Fruit fly (Drosophila melanogaster): Measurements from ENCODE around the gene Mst87F.

Gene Mst87F

dm6 chr3R:13797823-13798446, 29.9 kb downstream of the Mst87F start (continued):
- TF ChIP-seq peb (GFP tag; IDR thresholded peaks at IDR 0.05) = no peak
- no peak for TF ChIP-seq CG11398 (GFP tag; optimal IDR thresholded peaks at IDR 0.05)
- no peak for TF ChIP-seq CG6765 (GFP tag; optimal IDR thresholded peaks at IDR 0.05)
- peak; percentile 18 for TF ChIP-seq CG11504 (tag; optimal IDR thresholded peaks at IDR 0.05)
- TF ChIP-seq tin (GFP tag; optimal IDR thresholded peaks at IDR 0.05) = no peak
- TF ChIP-seq CG4820 (GFP tag; optimal IDR thresholded peaks at IDR 0.05) = no peak
- TF ChIP-seq hkb (optimal IDR thresholded peaks at IDR 0.05) = no peak
- no peak for TF ChIP-seq hkb (GFP tag; IDR thresholded peaks at IDR 0.05)
- no peak for TF ChIP-seq dm (GFP tag; optimal IDR thresholded peaks at IDR 0.05)
- no peak for TF ChIP-seq HLHmδ (GFP tag; optimal IDR thresholded peaks at IDR 0.05)
- no peak for TF ChIP-seq CG7745 (tag; optimal IDR thresholded peaks at IDR 0.05)
- TF ChIP-seq CG11456 (GFP tag; IDR thresholded peaks at IDR 0.05) = no peak
- TF ChIP-seq Drgx (GFP tag; IDR thresholded peaks at IDR 0.05) = no peak
- no peak for TF ChIP-seq dan (GFP tag; IDR thresholded peaks at IDR 0.05)
- no peak for TF ChIP-seq CG13894 (tag; optimal IDR thresholded peaks at IDR 0.05)
- no peak for TF ChIP-seq croc (GFP tag; conservative IDR thresholded peaks at IDR 0.05)
- no peak for TF ChIP-seq CG12219 (GFP tag; optimal IDR thresholded peaks at IDR 0.05)
- no peak for TF ChIP-seq pho (GFP tag; optimal IDR thresholded peaks at IDR 0.05)
- TF ChIP-seq sug (tag; optimal IDR thresholded peaks at IDR 0.05) = no peak
- no peak for TF ChIP-seq TFAM (GFP tag; optimal IDR thresholded peaks at IDR 0.05)
- 0 out of 3 replicates have a peak, but pooled peaks have one; percentile 12 for TF ChIP-seq ci (GFP tag; IDR thresholded peaks at IDR 0.05)
- peak; percentile 79 for TF ChIP-seq nerfin-2 (GFP tag; IDR thresholded peaks at IDR 0.05; ENCODE audit: partially characterized antibody)
- no peak for TF ChIP-seq sens-2 (GFP tag; IDR thresholded peaks at IDR 0.05)
- TF ChIP-seq CG12155 (GFP tag; optimal IDR thresholded peaks at IDR 0.05) = no peak
- no peak for TF ChIP-seq grn (GFP tag; optimal IDR thresholded peaks at IDR 0.05)
- no peak for TF ChIP-seq al (GFP tag; IDR thresholded peaks at IDR 0.05)
- TF ChIP-seq Dp (GFP tag; optimal IDR thresholded peaks at IDR 0.05) = no peak
- no peak for TF ChIP-seq jumu (GFP tag; optimal IDR thresholded peaks at IDR 0.05)
- TF ChIP-seq nerfin-1 (tag; optimal IDR thresholded peaks at IDR 0.05) = no peak
- no peak for TF ChIP-seq tll (GFP tag; optimal IDR thresholded peaks at IDR 0.05)
- peak; percentile 71 for TF ChIP-seq Scr (GFP tag; IDR thresholded peaks at IDR 0.05; ENCODE audit: partially characterized antibody)
- TF ChIP-seq CG9932 (GFP tag; IDR thresholded peaks at IDR 0.05) = no peak
- TF ChIP-seq sd (tag; optimal IDR thresholded peaks at IDR 0.05) = no peak
- TF ChIP-seq Hsf (GFP tag; optimal IDR thresholded peaks at IDR 0.05) = no peak
- no peak for TF ChIP-seq ac (GFP tag; optimal IDR thresholded peaks at IDR 0.05)
- TF ChIP-seq kni (GFP tag; optimal IDR thresholded peaks at IDR 0.05) = no peak
- no peak for TF ChIP-seq Dbx (GFP tag; IDR thresholded peaks at IDR 0.05)
- peak; percentile 71; the same call in 1 of the 3 replicates for TF ChIP-seq mld (GFP tag; IDR thresholded peaks at IDR 0.05; ENCODE audit: partially characterized antibody)
- TF ChIP-seq NC2β (GFP tag; optimal IDR thresholded peaks at IDR 0.05) = no peak
- no peak for TF ChIP-seq chn (GFP tag; optimal IDR thresholded peaks at IDR 0.05)
- TF ChIP-seq Tbp (GFP tag; optimal IDR thresholded peaks at IDR 0.05) = no peak
- no peak for TF ChIP-seq Hmx (GFP tag; optimal IDR thresholded peaks at IDR 0.05)
- peak; percentile 63 for TF ChIP-seq knrl (GFP tag; IDR thresholded peaks at IDR 0.05; ENCODE audit: partially characterized antibody)
- TF ChIP-seq wdn (GFP tag; IDR thresholded peaks at IDR 0.05) = no peak
- TF ChIP-seq Rfx (GFP tag; IDR thresholded peaks at IDR 0.05) = no peak
- no peak for TF ChIP-seq Xrp1 (GFP tag; IDR thresholded peaks at IDR 0.05)
- TF ChIP-seq Oli (tag; optimal IDR thresholded peaks at IDR 0.05) = no peak
- no peak for TF ChIP-seq CG4707 (GFP tag; optimal IDR thresholded peaks at IDR 0.05)
- TF ChIP-seq NfI (GFP tag; optimal IDR thresholded peaks at IDR 0.05) = no peak
- no peak for TF ChIP-seq Deaf1 (tag; optimal IDR thresholded peaks at IDR 0.05)
- TF ChIP-seq CG18476 (GFP tag; optimal IDR thresholded peaks at IDR 0.05) = no peak
